Worm (Caenorhabditis elegans): ENCODE measurements around the gene E02A10.3.

DNA sequence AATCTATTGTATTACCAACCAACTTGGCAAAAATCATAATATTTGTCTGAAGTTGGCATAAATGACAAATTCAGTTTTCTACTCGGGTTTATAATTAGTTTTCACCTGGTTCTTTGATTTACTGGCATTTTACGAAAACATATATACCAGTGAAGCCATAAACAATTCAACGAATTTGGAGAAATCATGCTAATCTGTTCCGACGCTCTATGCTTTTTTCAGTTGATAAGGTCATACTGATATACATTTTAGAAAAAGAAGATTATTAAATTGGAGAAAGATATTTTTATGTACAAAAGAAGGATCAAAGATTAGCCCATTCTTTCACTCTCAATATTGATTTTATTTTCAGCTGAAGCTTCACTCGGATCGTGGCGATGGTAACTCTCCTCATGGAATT is 7.4 kb downstream of the E02A10.3 start:
- TF ChIP-seq fkh-10 (GFP tag; optimal IDR thresholded peaks at IDR 0.05), result no peak
- no peak for TF ChIP-seq ama-1 (optimal IDR thresholded peaks at IDR 0.05)
- no peak for TF ChIP-seq hlh-30 (tag; optimal IDR thresholded peaks at IDR 0.05; ENCODE audit: insufficient read depth)
- no peak for TF ChIP-seq ahr-1 (tag; optimal IDR thresholded peaks at IDR 0.05)
- TF ChIP-seq fax-1 (tag; optimal IDR thresholded peaks at IDR 0.05), result no peak
- TF ChIP-seq pha-4 (tag; optimal IDR thresholded peaks at IDR 0.05), result no peak
- TF ChIP-seq dve-1 (tag; optimal IDR thresholded peaks at IDR 0.05), result no peak
- TF ChIP-seq elt-2 (tag; optimal IDR thresholded peaks at IDR 0.05), result no peak
- no peak for TF ChIP-seq ceh-30 (tag; optimal IDR thresholded peaks at IDR 0.05)
- no peak for TF ChIP-seq pha-2 (tag; optimal IDR thresholded peaks at IDR 0.05)
- TF ChIP-seq K09A11.1 (tag; optimal IDR thresholded peaks at IDR 0.05; ENCODE audit: insufficient read depth), result no peak
